Worm (Caenorhabditis elegans) whole organism, young adult: Measurements from ENCODE around the gene K03B4.4.
A peak's percentile ranks its signal among the peaks of the same experiment; 100 is the strongest.

ENCODE experiments used
- B0336.3 ChIP-seq: fragments of 200-800 bp; sonication (Bioruptor generic); IDR thresholded peaks from 2 replicates; pipeline ENCODE4 v1.3.6; 2022; ENCODE audit warnings: missing genetic modification characterization, missing compliant biosample characterization
- C06A6.2 ChIP-seq: fragments of 200-800 bp; sonication (Bioruptor generic); conservative IDR thresholded peaks from 2 replicates; pipeline ENCODE4 v1.3.6; 2022; ENCODE audit warnings: missing genetic modification characterization, missing compliant biosample characterization
- D2030.7 ChIP-seq: fragments of 200-800 bp; sonication (Bioruptor generic); IDR thresholded peaks from 2 replicates; pipeline ENCODE4 v1.3.6; 2022; ENCODE audit warnings: missing genetic modification reagents, missing genetic modification characterization, missing compliant biosample characterization
- F39B2.1 ChIP-seq: fragments of 200-800 bp; sonication (Bioruptor generic); IDR thresholded peaks from 2 replicates; pipeline ENCODE4 v1.3.6; 2022; ENCODE audit warnings: missing genetic modification reagents, missing genetic modification characterization, missing compliant biosample characterization
- F49E8.2 ChIP-seq: sonication (generic microtip); optimal IDR thresholded peaks from 3 replicates; lab custom pipeline; 2017; ENCODE audit warnings: missing genetic modification characterization, mild to moderate bottlenecking, missing compliant biosample characterization, antibody characterized with exemption, moderate library complexity; ENCODE audit not compliant: insufficient read depth
- F55B11.4 ChIP-seq: sonication (generic microtip); optimal IDR thresholded peaks from 2 replicates; lab custom pipeline; 2016; ENCODE audit warnings: missing compliant biosample characterization, missing genetic modification characterization, borderline replicate concordance; ENCODE audit not compliant: insufficient read depth
- Y53F4B.3 ChIP-seq: fragments of 200-800 bp; sonication (Bioruptor generic); IDR thresholded peaks from 2 replicates; pipeline ENCODE4 v1.3.6; 2022; ENCODE audit warnings: missing genetic modification reagents, missing genetic modification characterization, missing compliant biosample characterization
- Y53G8AR.9 ChIP-seq: fragments of 200-800 bp; sonication (Bioruptor generic); conservative IDR thresholded peaks from 2 replicates; pipeline ENCODE4 v1.3.6; 2022; ENCODE audit warnings: missing genetic modification reagents, missing genetic modification characterization, missing compliant biosample characterization
- Y56A3A.18 ChIP-seq: fragments of 200-800 bp; sonication (Bioruptor generic); IDR thresholded peaks from 2 replicates; pipeline ENCODE4 v1.3.6; 2022; ENCODE audit warnings: missing genetic modification reagents, missing genetic modification characterization, missing compliant biosample characterization
- aptf-2 ChIP-seq: fragments of 200-800 bp; sonication (Bioruptor generic); conservative IDR thresholded peaks from 2 replicates; pipeline ENCODE4 v1.3.6; 2022; ENCODE audit warnings: missing genetic modification reagents, missing genetic modification characterization, missing compliant biosample characterization
- attf-3 ChIP-seq: fragments of 200-800 bp; sonication (Bioruptor generic); conservative IDR thresholded peaks from 2 replicates; pipeline ENCODE4 v1.3.6; 2022; ENCODE audit warnings: missing genetic modification reagents, missing genetic modification characterization, missing compliant biosample characterization
- bed-1 ChIP-seq: fragments of 200-800 bp; sonication (Bioruptor generic); IDR thresholded peaks from 2 replicates; pipeline ENCODE4 v1.3.6; 2022; ENCODE audit warnings: missing genetic modification reagents, missing genetic modification characterization, missing compliant biosample characterization
- cebp-1 ChIP-seq, 2 experiments: fragments of 200-800 bp in 1 of 2; sonication (Bioruptor generic) in 1 of 2; sonication (generic microtip) in 1 of 2; IDR thresholded peaks in 1 of 2; optimal IDR thresholded peaks in 1 of 2; 2 replicates each; pipeline versions ENCODE4 v1.3.6 to Lab custom; 2017 to 2022; ENCODE audit warnings: missing compliant biosample characterization in 2 of 2, missing genetic modification characterization in 2 of 2, mild to moderate bottlenecking in 1 of 2, missing genetic modification reagents in 1 of 2, moderate library complexity in 1 of 2
- ceh-58 ChIP-seq: fragments of 200-800 bp; sonication (Bioruptor generic); IDR thresholded peaks from 2 replicates; pipeline ENCODE4 v1.3.6; 2022; ENCODE audit warnings: missing genetic modification characterization, missing compliant biosample characterization
- die-1 ChIP-seq: sonication (generic microtip); optimal IDR thresholded peaks from 2 replicates; lab custom pipeline; 2016; ENCODE audit warnings: missing genotype, mild to moderate bottlenecking, missing genetic modification characterization, missing compliant biosample characterization
- dpl-1 ChIP-seq: fragments of 150-350 bp; optimal IDR thresholded peaks from 2 replicates; lab custom pipeline; 2014; ENCODE audit warnings: missing biosample characterization, missing genetic modification reagents, missing genetic modification characterization
- efl-1 ChIP-seq: fragments of 150-350 bp; optimal IDR thresholded peaks from 2 replicates; lab custom pipeline; 2014; ENCODE audit warnings: missing biosample characterization, missing genetic modification reagents, missing genetic modification characterization
- egl-18 ChIP-seq: fragments of 200-800 bp; sonication (Bioruptor generic); IDR thresholded peaks from 2 replicates; pipeline ENCODE4 v1.3.6; 2022; ENCODE audit warnings: missing genetic modification reagents, missing genetic modification characterization, missing compliant biosample characterization
- egrh-3 ChIP-seq: fragments of 200-800 bp; sonication (Bioruptor generic); IDR thresholded peaks from 2 replicates; pipeline ENCODE4 v1.3.6; 2022; ENCODE audit warnings: missing genetic modification reagents, missing genetic modification characterization, missing compliant biosample characterization
- ets-4 ChIP-seq: fragments of 200-800 bp; sonication (Bioruptor generic); optimal IDR thresholded peaks from 2 replicates; lab custom pipeline; 2018; ENCODE audit warnings: mild to moderate bottlenecking, missing genetic modification characterization, missing compliant biosample characterization
- hmg-1.2 ChIP-seq: fragments of 200-800 bp; sonication (Bioruptor generic); IDR thresholded peaks from 2 replicates; pipeline ENCODE4 v1.3.6; 2022; ENCODE audit warnings: missing genetic modification reagents, missing genetic modification characterization, missing compliant biosample characterization
- let-526 ChIP-seq: fragments of 200-800 bp; sonication (Bioruptor generic); IDR thresholded peaks from 2 replicates; pipeline ENCODE4 v1.3.6; 2022; ENCODE audit warnings: missing genetic modification reagents, missing genetic modification characterization, missing compliant biosample characterization
- let-607 ChIP-seq, 2 experiments: fragments of 200-800 bp in 1 of 2; sonication (Bioruptor generic) in 1 of 2; sonication (generic microtip) in 1 of 2; optimal IDR thresholded peaks; 2 replicates each; lab custom pipeline; 2016 to 2018; ENCODE audit warnings: mild to moderate bottlenecking in 2 of 2, missing compliant biosample characterization in 2 of 2, missing genetic modification characterization in 2 of 2, moderate library complexity in 2 of 2, missing genotype in 1 of 2
- lin-26 ChIP-seq: fragments of 200-800 bp; sonication (Bioruptor generic); IDR thresholded peaks from 2 replicates; pipeline ENCODE4 v1.3.6; 2022; ENCODE audit warnings: missing genetic modification reagents, missing genetic modification characterization, missing compliant biosample characterization
- lin-54 ChIP-seq: fragments of 200-800 bp; sonication (Bioruptor generic); optimal IDR thresholded peaks from 2 replicates; lab custom pipeline; 2018; ENCODE audit warnings: mild to moderate bottlenecking, missing genetic modification characterization, missing compliant biosample characterization
- madf-10 ChIP-seq: sonication (generic microtip); optimal IDR thresholded peaks from 2 replicates; lab custom pipeline; 2016; ENCODE audit warnings: mild to moderate bottlenecking, missing genetic modification characterization, missing compliant biosample characterization
- madf-6 ChIP-seq: fragments of 200-800 bp; sonication (Bioruptor generic); IDR thresholded peaks from 2 replicates; pipeline ENCODE4 v1.3.6; 2022; ENCODE audit warnings: missing genetic modification reagents, missing genetic modification characterization, missing compliant biosample characterization
- madf-8 ChIP-seq: fragments of 200-800 bp; sonication (Bioruptor generic); conservative IDR thresholded peaks from 2 replicates; pipeline ENCODE4 v1.3.6; 2022; ENCODE audit warnings: missing genetic modification reagents, missing genetic modification characterization, missing compliant biosample characterization
- nhr-27 ChIP-seq: fragments of 200-800 bp; sonication (Bioruptor generic); optimal IDR thresholded peaks from 2 replicates; lab custom pipeline; 2018; ENCODE audit warnings: mild to moderate bottlenecking, missing genetic modification characterization, moderate library complexity, missing compliant biosample characterization
- nhr-90 ChIP-seq: sonication (generic microtip); optimal IDR thresholded peaks from 2 replicates; lab custom pipeline; 2016; ENCODE audit warnings: missing genotype, mild to moderate bottlenecking, missing genetic modification characterization, missing compliant biosample characterization
- sdz-38 ChIP-seq: sonication (generic microtip); optimal IDR thresholded peaks from 2 replicates; lab custom pipeline; 2016; ENCODE audit warnings: missing genotype, missing genetic modification characterization, missing compliant biosample characterization
- unc-62 ChIP-seq: fragments of 150-350 bp; optimal IDR thresholded peaks from 2 replicates; lab custom pipeline; 2014; ENCODE audit warnings: missing biosample characterization, missing genetic modification reagents, missing genetic modification characterization
- xnd-1 ChIP-seq: sonication (generic microtip); optimal IDR thresholded peaks from 2 replicates; lab custom pipeline; 2016; ENCODE audit warnings: missing genotype, missing genetic modification reagents, missing genetic modification characterization, missing compliant biosample characterization
- zfh-2 ChIP-seq: fragments of 200-800 bp; sonication (Bioruptor generic); conservative IDR thresholded peaks from 2 replicates; pipeline ENCODE4 v1.3.6; 2022; ENCODE audit warnings: missing genetic modification reagents, missing genetic modification characterization, missing compliant biosample characterization
- zim-3 ChIP-seq: sonication (generic microtip); optimal IDR thresholded peaks from 2 replicates; lab custom pipeline; 2017; ENCODE audit warnings: mild to moderate bottlenecking, missing genetic modification characterization, moderate library complexity, missing compliant biosample characterization
- ztf-28 ChIP-seq: fragments of 200-800 bp; sonication (Bioruptor generic); IDR thresholded peaks from 2 replicates; pipeline ENCODE4 v1.3.6; 2022; ENCODE audit warnings: missing genetic modification reagents, missing genetic modification characterization, missing compliant biosample characterization

The K03B4.4 gene

ce11 chrV:4689234-4689633, 7.5 kb downstream of the K03B4.4 start, which contains the start of gene K03B4.1 (continued):
- no peak for TF ChIP-seq egl-18 (GFP tag; lab: Robert Waterston, UW)
- TF ChIP-seq zim-3: peak; percentile 56
- TF ChIP-seq cebp-1 (GFP tag; IDR thresholded peaks at IDR 0.05; lab: Robert Waterston, UW): no peak
- no peak for TF ChIP-seq cebp-1 (tag; optimal IDR thresholded peaks at IDR 0.05; lab: Kevin White, UChicago)
- peak; percentile 14 for TF ChIP-seq die-1 (tag; lab: Kevin White, UChicago)
- TF ChIP-seq lin-26 (GFP tag; lab: Robert Waterston, UW): no peak
- TF ChIP-seq F39B2.1: no peak
- TF ChIP-seq Y53F4B.3 (GFP tag; lab: Robert Waterston, UW): no peak

- 0 out of 2 replicates have a peak, but pooled peaks have one; percentile 31 for TF ChIP-seq zfh-2
- TF ChIP-seq Y56A3A.18 (GFP tag; lab: Robert Waterston, UW): 0 out of 2 replicates have a peak, but pooled peaks have one; percentile 22
- 0 out of 2 replicates have a peak, but pooled peaks have one; percentile 16 for TF ChIP-seq hmg-1.2
- peak; percentile 69; the same call in 1 of the 2 replicates for TF ChIP-seq egrh-3 (GFP tag; lab: Robert Waterston, UW)
- no peak for TF ChIP-seq let-526 (GFP tag; lab: Robert Waterston, UW)
These were observed 9.9 kb downstream of the K03B4.4 start for ce11 chrV:4691657-4692056.

- TF ChIP-seq let-607 (tag; optimal IDR thresholded peaks at IDR 0.05; lab: Kevin White, UChicago) (no peak), nhr-27 (no peak), nhr-90 (tag; lab: Kevin White, UChicago) (no peak), attf-3 (GFP tag; lab: Robert Waterston, UW) (no peak), madf-6 (peak; percentile 76), Y53G8AR.9 (GFP tag; lab: Robert Waterston, UW) (no peak), F55B11.4 (no peak), C06A6.2 (GFP tag; lab: Robert Waterston, UW) (no peak), F49E8.2 (no peak), unc-62 (GFP tag; lab: Kevin White, UChicago) (no peak), madf-8 (GFP tag; lab: Robert Waterston, UW) (peak; percentile 53), ceh-58 (no peak), D2030.7 (GFP tag; lab: Robert Waterston, UW) (peak; percentile 36; the same call in 1 of the 2 replicates), lin-54 (GFP tag; lab: Kevin White, UChicago) (peak; percentile 17), ztf-28 (GFP tag; lab: Robert Waterston, UW) (0 out of 2 replicates have a peak, but pooled peaks have one; percentile 61), ets-4 (GFP tag; lab: Kevin White, UChicago) (no peak), B0336.3 (GFP tag; lab: Robert Waterston, UW) (peak; percentile 15; the same call in 1 of the 2 replicates), dpl-1 (peak; percentile 17), efl-1 (GFP tag; lab: Kevin White, UChicago) (peak; percentile 26), hmg-1.2 (0 out of 2 replicates have a peak, but pooled peaks have one; percentile 6), madf-10 (tag; lab: Kevin White, UChicago) (no peak), zim-3 (no peak), aptf-2 (peak; percentile 52; the same call in 1 of the 2 replicates), sdz-38 (no peak), xnd-1 (tag; lab: Kevin White, UChicago) (peak; percentile 56), bed-1 (GFP tag; lab: Robert Waterston, UW) (no peak)
- TF ChIP-seq, all 124 proteins: peak for 11
These were observed 10.9 kb downstream of the K03B4.4 start, which contains the start of gene cpg-8 for ce11 chrV:4692382-4693281. Gene cpg-8, minus strand, starts transcription at chrV:4692432.
